Worm (Caenorhabditis elegans) whole organism, L4/young adult: ENCODE measurements around the gene aos-1.

Experiments used
- W03F9.2 ChIP-seq: fragments of 150-350 bp; optimal IDR thresholded peaks from 2 replicates; lab custom pipeline; 2014; ENCODE audit warnings: missing biosample characterization, missing genetic modification characterization
- dao-5 ChIP-seq: sonication (generic microtip); optimal IDR thresholded peaks from 2 replicates; lab custom pipeline; 2016; ENCODE audit warnings: missing genotype, missing genetic modification characterization, moderate library complexity, missing compliant biosample characterization
- him-1 ChIP-seq: sonication (generic microtip); optimal IDR thresholded peaks from 2 replicates; lab custom pipeline; 2016; ENCODE audit warnings: missing genotype, missing genetic modification reagents, missing genetic modification characterization, missing compliant biosample characterization

The aos-1 gene

DNA sequence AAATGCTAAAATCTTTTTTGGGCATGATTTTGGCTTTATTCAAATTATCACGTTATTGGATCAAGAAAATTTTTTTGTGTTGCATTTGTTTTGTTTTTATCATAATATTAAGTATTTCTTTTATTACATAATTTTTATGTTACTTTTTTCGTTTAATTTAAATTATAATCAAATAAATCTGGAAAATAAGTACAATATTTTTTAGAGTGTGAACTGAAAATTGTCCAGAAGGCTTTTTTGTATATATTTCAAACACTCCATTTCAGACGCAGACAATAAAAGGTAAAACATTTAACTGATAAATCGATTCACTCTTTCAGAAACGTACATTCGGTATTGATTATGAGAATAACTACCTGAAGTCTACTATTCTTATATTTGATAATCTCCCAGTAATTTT lies 22.8 kb downstream of the aos-1 start, which contains the start of gene C08B6.11:
Gene C08B6.11, plus strand, starts transcription at position 301 of the 400 bp plus-strand sequence.
- no peak for TF ChIP-seq him-1 (tag; lab: Kevin White, UChicago)
- TF ChIP-seq dao-5 (tag; lab: Kevin White, UChicago) = no peak
- TF ChIP-seq W03F9.2 (tag; lab: Kevin White, UChicago) = no peak

DNA sequence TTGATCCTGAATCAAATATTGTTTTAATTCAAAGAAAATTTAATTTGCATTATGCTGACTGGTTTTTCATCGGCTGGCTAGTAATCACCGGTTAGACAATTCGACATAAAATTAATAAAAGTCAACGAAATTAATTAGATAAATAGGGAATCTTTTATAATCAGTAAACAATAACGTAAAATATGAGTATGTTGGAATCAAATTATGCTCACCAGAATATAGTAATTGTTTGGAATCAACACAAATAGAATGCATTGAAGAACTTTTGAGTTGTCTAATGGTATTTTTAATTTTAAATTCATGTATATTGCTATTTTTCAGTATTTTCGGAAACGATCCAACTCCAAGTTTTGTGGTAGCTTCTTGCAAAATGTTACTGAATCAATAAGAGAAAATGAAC lies 24.7 kb downstream of the aos-1 start, which contains the start of gene C08B6.2:
Gene C08B6.2, plus strand, starts transcription at position 301 of the 400 bp plus-strand sequence.
- TF ChIP-seq dao-5 (tag; lab: Kevin White, UChicago) (no peak), W03F9.2 (tag; lab: Kevin White, UChicago) (no peak), him-1 (tag; lab: Kevin White, UChicago) (no peak)

DNA sequence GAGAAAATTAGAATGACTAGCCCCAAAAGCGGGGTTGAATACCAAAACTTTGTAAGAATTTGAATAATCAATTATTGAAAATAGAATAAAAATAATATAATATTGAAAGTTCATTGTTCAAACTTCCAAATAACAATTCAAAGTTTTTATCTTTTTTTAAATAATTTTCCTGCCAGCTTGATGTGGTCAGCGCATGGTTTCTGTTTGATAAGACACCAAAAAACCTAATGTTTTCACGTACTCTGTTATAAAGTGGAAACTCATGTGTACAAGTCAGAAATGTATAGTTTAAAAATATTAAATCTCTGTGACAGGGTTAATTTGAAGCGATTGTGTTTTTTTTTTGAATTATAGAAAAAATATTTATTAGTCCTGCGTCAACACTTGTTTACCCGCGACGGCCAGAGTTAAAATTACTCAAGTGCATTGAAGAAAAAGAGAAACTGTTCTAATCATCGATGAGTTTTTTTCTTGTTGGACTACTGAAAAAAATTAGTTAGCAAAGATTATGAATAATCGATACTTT lies 25.2 kb downstream of the aos-1 start, which contains the start of gene ugt-17:
Gene ugt-17, minus strand, starts transcription at position 180 of the 526 bp plus-strand sequence.
- TF ChIP-seq him-1 (tag; lab: Kevin White, UChicago) = no peak
- TF ChIP-seq W03F9.2 (tag; lab: Kevin White, UChicago) = no peak
- TF ChIP-seq dao-5 (tag; lab: Kevin White, UChicago) = no peak

DNA sequence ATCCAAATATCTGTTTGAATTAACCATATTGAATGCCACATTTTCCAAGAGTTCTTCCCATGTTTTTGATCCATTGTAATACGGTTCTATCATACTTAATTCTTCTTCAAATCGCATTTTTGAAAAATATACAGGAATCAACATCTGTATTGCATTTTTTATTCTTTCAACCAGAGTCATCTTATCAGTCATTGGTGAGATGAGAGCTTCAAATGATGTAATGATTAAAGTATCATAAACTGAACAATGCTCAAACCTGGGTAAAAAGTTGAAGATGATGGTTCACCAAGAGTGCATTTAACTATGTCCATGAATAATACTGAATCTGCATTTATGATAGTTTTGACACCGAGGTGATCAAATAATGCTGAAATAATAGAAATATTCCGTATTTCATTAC lies 26.3 kb downstream of the aos-1 start:
- TF ChIP-seq him-1 (tag; lab: Kevin White, UChicago) (no peak), dao-5 (tag; lab: Kevin White, UChicago) (no peak), W03F9.2 (tag; lab: Kevin White, UChicago) (no peak)

DNA sequence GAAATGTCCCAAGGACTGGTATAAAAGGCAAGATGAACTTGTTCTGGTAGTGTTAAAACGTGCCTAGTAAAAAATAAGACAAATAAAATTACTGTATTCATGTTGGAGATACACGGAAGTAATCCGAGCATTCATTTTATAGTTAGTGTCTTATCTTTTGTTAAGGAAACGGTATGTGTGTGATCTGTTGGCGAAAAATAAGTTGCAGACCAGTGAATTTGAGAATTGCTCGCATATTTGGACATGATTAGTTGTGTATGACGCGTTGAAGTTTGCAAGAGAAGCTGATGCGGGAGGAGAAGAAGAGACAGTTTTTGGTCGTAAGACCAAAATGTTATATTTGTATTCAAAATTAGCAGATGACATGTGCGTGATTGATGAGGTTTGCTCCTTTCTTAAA lies 28.2 kb downstream of the aos-1 start, which contains the start of gene C08B6.14:
Gene C08B6.14, minus strand, starts transcription at position 101 of the 400 bp plus-strand sequence.
- TF ChIP-seq him-1 (tag; lab: Kevin White, UChicago) (no peak), dao-5 (tag; lab: Kevin White, UChicago) (no peak), W03F9.2 (tag; lab: Kevin White, UChicago) (no peak)

DNA sequence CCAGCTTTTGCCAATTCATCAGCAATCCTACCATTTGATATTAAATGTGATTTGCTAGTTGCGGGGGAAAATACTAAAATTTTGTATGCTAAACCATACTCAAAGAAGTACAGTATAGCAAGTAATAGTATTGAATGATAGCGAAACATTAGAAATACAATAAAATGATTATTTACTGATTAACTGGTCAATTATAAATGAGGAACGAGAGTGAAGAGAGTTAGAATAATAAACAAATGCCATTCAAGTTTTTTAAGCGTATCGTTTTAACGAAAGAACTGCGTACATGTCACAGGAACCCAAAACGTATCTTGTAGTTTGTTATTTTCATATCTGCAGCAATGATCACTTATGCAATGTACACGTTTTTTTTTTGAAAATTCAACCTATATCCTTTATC lies 31.7 kb downstream of the aos-1 start, which contains the start of gene ugt-47:
Gene ugt-47, minus strand, starts transcription at position 169 of the 400 bp plus-strand sequence.
- TF ChIP-seq W03F9.2 (tag; lab: Kevin White, UChicago) (no peak), dao-5 (tag; lab: Kevin White, UChicago) (no peak), him-1 (tag; lab: Kevin White, UChicago) (no peak)

DNA sequence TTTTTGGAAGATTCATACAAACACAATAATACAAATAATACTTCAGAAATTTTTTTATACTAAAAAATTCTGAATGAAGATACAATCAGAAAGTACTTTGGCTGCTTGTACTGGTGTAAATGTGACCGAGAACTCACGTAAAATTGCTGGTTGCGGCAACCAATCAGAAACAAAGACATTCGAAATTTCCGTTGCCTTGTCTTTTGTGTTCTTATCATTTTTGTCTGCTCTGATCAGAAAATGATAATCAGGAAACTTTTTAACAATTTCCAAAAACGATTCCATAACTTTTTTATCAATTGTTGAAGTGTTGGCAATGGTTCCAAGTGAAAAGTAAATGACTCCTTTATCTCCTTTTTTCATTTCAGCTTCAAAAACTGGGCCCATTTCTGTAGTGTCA lies 33.2 kb downstream of the aos-1 start:
- TF ChIP-seq him-1 (tag; lab: Kevin White, UChicago) (no peak), W03F9.2 (tag; lab: Kevin White, UChicago) (no peak), dao-5 (tag; lab: Kevin White, UChicago) (no peak)

DNA sequence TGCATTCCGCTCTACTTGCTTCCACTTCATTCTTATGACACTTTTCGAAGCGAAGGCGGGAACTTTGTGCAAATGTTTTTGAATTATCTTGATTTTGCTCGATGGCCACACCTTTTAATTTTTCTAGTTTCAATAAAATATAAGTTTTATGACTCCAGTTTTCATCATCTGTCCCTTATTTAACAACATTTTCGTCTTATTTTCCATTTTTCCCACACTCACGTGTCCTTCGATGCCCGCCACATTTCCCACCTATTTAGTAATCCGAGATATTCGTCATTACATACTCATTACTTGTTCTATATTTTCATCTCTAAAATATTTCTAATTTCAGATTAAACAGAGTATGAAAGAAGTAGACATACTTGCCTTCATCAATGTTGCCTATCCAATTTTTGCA lies 35.7 kb downstream of the aos-1 start, which contains the start of gene srd-49:
Gene srd-49, plus strand, starts transcription at position 301 of the 400 bp plus-strand sequence.
- TF ChIP-seq dao-5 (tag; lab: Kevin White, UChicago) (no peak), W03F9.2 (tag; lab: Kevin White, UChicago) (no peak), him-1 (tag; lab: Kevin White, UChicago) (no peak)

DNA sequence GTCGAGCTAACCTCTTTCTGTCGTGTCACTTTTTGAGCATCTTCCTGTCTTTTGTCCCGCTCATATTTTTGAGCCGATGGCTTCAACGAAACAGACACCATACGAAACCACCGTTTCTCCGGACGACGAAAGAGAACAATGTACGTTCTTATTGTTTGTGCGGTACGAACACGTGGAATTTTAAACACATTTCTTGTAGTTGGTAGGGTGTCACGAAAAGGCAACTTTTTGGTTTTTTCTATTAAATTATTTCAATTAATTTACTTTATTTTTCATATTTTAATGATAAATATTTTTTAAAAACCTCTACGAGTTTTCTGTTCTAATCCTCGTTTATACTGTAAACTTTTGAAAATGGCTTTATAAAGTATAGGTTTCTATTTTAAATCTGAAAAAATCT lies 38.9 kb downstream of the aos-1 start, which contains the start of gene R04B5.11:
Gene R04B5.11, minus strand, starts transcription at position 101 of the 400 bp plus-strand sequence.
- TF ChIP-seq dao-5 (tag; lab: Kevin White, UChicago) = no peak

DNA sequence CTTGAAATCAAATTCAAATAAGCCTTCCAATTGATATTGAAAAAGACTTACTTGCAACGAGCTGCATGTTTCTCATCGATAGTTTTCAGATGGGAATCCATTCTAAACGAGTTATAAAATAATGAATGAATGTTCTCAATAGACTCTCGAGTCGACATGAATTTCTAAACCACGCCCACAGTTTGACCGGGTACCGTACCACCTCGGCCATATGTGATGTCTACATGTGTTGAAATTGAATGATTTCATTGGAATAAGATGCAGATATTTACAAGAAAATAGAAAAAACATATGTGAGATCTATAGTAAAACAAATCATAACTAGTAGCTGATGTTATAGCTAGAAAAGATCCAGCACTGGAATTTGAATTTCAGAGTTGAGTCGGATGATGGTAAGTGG lies 39.6 kb downstream of the aos-1 start, which contains the start of gene R04B5.7:
Gene R04B5.7, minus strand, starts transcription at position 101 of the 400 bp plus-strand sequence.
- TF ChIP-seq dao-5 (tag; lab: Kevin White, UChicago) (no peak), W03F9.2 (tag; lab: Kevin White, UChicago) (no peak), him-1 (tag; lab: Kevin White, UChicago) (no peak)

DNA sequence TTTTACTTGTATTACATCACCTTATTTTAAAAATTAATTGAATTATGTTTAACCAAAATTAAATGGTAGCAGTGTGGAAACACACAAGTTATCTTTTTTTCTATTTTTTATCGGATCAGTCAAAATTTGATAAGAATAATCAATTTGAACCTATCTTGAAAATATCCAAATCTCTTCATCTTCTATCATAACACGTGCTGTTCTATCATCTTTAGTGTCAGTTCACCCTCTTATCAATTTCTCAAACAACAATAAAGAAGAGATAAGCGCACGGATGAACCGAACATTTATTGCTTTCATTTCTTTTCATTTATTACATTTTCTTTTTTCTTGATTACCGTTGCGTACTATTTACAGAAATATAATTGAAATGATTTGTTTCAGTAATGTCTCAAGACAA lies 43.0 kb downstream of the aos-1 start, which contains the start of gene R04B5.5:
Gene R04B5.5, plus strand, starts transcription at position 378 of the 400 bp plus-strand sequence.
- no peak for TF ChIP-seq W03F9.2 (tag; lab: Kevin White, UChicago)
- no peak for TF ChIP-seq him-1 (tag; lab: Kevin White, UChicago)
- TF ChIP-seq dao-5 (tag; lab: Kevin White, UChicago) = no peak

DNA sequence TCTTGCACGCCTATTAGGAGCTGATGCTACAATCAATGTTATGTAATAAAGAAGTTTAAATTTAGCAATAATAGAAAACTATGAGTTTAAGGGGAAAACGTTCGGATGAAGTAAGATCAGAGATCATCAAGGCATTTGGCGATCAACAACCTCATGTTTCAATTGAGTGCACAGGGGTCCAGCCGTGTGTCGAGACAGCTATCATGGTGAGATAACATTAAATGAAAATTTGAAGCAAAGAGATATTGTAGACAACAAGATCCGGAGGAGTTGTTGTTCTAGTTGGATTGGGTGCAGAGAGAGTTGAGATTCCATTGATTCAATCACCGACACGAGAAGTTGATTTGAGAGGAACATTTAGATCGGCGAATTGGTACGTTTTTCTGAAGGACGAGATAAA lies 44.0 kb downstream of the aos-1 start:
- TF ChIP-seq him-1 (tag; lab: Kevin White, UChicago) = no peak
- no peak for TF ChIP-seq dao-5 (tag; lab: Kevin White, UChicago)
- TF ChIP-seq W03F9.2 (tag; lab: Kevin White, UChicago) = no peak

DNA sequence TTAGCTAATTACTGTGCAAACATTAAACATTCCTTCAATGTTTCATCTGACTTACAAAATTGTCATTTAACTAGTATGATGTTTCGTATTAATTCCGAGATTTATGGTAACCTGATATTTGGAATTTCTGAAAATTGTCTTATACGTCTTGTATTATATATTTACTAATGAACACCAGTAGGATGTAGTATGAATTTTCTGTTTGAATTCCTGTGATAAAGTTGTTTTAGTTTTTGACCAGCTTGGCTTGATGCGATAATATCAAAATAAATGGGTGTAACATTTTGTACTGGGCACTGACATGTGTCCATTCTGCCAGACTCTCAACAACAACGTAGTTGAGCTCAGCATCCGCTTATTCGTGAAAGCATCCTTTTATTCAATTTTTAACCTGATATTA lies 45.2 kb downstream of the aos-1 start, which contains the start of gene R04B5.6:
Gene R04B5.6, plus strand, starts transcription at position 301 of the 400 bp plus-strand sequence.
- TF ChIP-seq W03F9.2 (tag; lab: Kevin White, UChicago) = no peak
- no peak for TF ChIP-seq dao-5 (tag; lab: Kevin White, UChicago)
- TF ChIP-seq him-1 (tag; lab: Kevin White, UChicago) = no peak
